Fruit fly (Drosophila melanogaster): Measurements from ENCODE around the gene Pex5.

The Pex5 gene

dm6 chrX:1903968-1904367, 35.1 kb upstream of the Pex5 start:
- TF ChIP-seq rgr (GFP tag; optimal IDR thresholded peaks at IDR 0.05) (no peak), HLH106 (tag; optimal IDR thresholded peaks at IDR 0.05) (no peak), psq (GFP tag; optimal IDR thresholded peaks at IDR 0.05) (no peak), CG9705 (GFP tag; optimal IDR thresholded peaks at IDR 0.05) (no peak), N (GFP tag; optimal IDR thresholded peaks at IDR 0.05) (no peak), Dif (GFP tag; optimal IDR thresholded peaks at IDR 0.05; ENCODE audit: partially characterized antibody) (no peak), Jra (GFP tag; optimal IDR thresholded peaks at IDR 0.05) (no peak), dsf (GFP tag; optimal IDR thresholded peaks at IDR 0.05; ENCODE audit: borderline replicate concordance) (no peak), tai (GFP tag; optimal IDR thresholded peaks at IDR 0.05) (no peak), CrebA (GFP tag; optimal IDR thresholded peaks at IDR 0.05; ENCODE audit: borderline replicate concordance) (no peak), br (GFP tag; optimal IDR thresholded peaks at IDR 0.05) (no peak), sv (GFP tag; optimal IDR thresholded peaks at IDR 0.05) (no peak), Abd-B (GFP tag; optimal IDR thresholded peaks at IDR 0.05) (no peak), Hr78 (GFP tag; optimal IDR thresholded peaks at IDR 0.05) (no peak), Mio (GFP tag; optimal IDR thresholded peaks at IDR 0.05) (no peak), Sp1 (GFP tag; optimal IDR thresholded peaks at IDR 0.05) (no peak), Rel (GFP tag; optimal IDR thresholded peaks at IDR 0.05) (no peak), Rel (tag; optimal IDR thresholded peaks at IDR 0.05) (no peak)

dm6 chrX:1903077-1903476, 34.2 kb upstream of the Pex5 start, which contains the start of gene CG32801:
Gene CG32801, minus strand, starts transcription at chrX:1903177.
- TF ChIP-seq HLH106 (tag; optimal IDR thresholded peaks at IDR 0.05), result no peak
- no peak for TF ChIP-seq N (GFP tag; optimal IDR thresholded peaks at IDR 0.05)
- TF ChIP-seq CG9705 (GFP tag; optimal IDR thresholded peaks at IDR 0.05), result no peak
- no peak for TF ChIP-seq Myc (optimal IDR thresholded peaks at IDR 0.05)
- TF ChIP-seq fru (GFP tag; optimal IDR thresholded peaks at IDR 0.05), result no peak
- TF ChIP-seq jim (GFP tag; optimal IDR thresholded peaks at IDR 0.05), result no peak
- TF ChIP-seq Hr83 (GFP tag; optimal IDR thresholded peaks at IDR 0.05; ENCODE audit: poor library complexity, severe bottlenecking), result no peak
- TF ChIP-seq woc (GFP tag; optimal IDR thresholded peaks at IDR 0.05), result no peak
- TF ChIP-seq ey (GFP tag; optimal IDR thresholded peaks at IDR 0.05), result no peak
- TF ChIP-seq CG32264 (GFP tag; optimal IDR thresholded peaks at IDR 0.05), result no peak
- TF ChIP-seq usp (GFP tag; optimal IDR thresholded peaks at IDR 0.05), result no peak
- TF ChIP-seq rgr (GFP tag; optimal IDR thresholded peaks at IDR 0.05), result no peak
- no peak for TF ChIP-seq OdsH (GFP tag; optimal IDR thresholded peaks at IDR 0.05)
- TF ChIP-seq Hnf4 (GFP tag; optimal IDR thresholded peaks at IDR 0.05), result no peak
- TF ChIP-seq Sp1 (GFP tag; optimal IDR thresholded peaks at IDR 0.05), result no peak
- no peak for TF ChIP-seq psq (GFP tag; optimal IDR thresholded peaks at IDR 0.05)

dm6 chrX:1901605-1902136, 32.8 kb upstream of the Pex5 start, which contains the start of gene Ldaf1:
Gene Ldaf1, minus strand, starts transcription at chrX:1901911.
- TF ChIP-seq Abd-B (GFP tag; optimal IDR thresholded peaks at IDR 0.05) (no peak), Sp1 (GFP tag; optimal IDR thresholded peaks at IDR 0.05) (peak; percentile 20), Rel (GFP tag; optimal IDR thresholded peaks at IDR 0.05) (no peak), Rel (tag; optimal IDR thresholded peaks at IDR 0.05) (peak; percentile 24)

dm6 chrX:1900123-1900818, 31.4 kb upstream of the Pex5 start, which contains the start of gene arm:
Gene arm, minus strand, starts transcription at chrX:1900646.
- TF ChIP-seq Hnf4 (GFP tag; optimal IDR thresholded peaks at IDR 0.05), result peak; percentile 2
- peak; percentile 37 for TF ChIP-seq ey (GFP tag; optimal IDR thresholded peaks at IDR 0.05)
- peak; percentile 14 for TF ChIP-seq br (GFP tag; optimal IDR thresholded peaks at IDR 0.05)
- peak; percentile 47 for TF ChIP-seq rgr (GFP tag; optimal IDR thresholded peaks at IDR 0.05)
- TF ChIP-seq usp (GFP tag; optimal IDR thresholded peaks at IDR 0.05), result no peak
- no peak for TF ChIP-seq Dif (GFP tag; optimal IDR thresholded peaks at IDR 0.05; ENCODE audit: partially characterized antibody)
- TF ChIP-seq N (GFP tag; optimal IDR thresholded peaks at IDR 0.05), result no peak
- TF ChIP-seq h (GFP tag; optimal IDR thresholded peaks at IDR 0.05), result peak; percentile 8
- TF ChIP-seq Mio (GFP tag; optimal IDR thresholded peaks at IDR 0.05), result no peak
- TF ChIP-seq psq (GFP tag; optimal IDR thresholded peaks at IDR 0.05), result peak; percentile 1
- TF ChIP-seq lola (GFP tag; optimal IDR thresholded peaks at IDR 0.05), result no peak
- TF ChIP-seq CrebA (GFP tag; optimal IDR thresholded peaks at IDR 0.05; ENCODE audit: borderline replicate concordance), result no peak
- TF ChIP-seq Jra (GFP tag; optimal IDR thresholded peaks at IDR 0.05), result peak; percentile 41
- peak; percentile 15 for TF ChIP-seq HLH106 (tag; optimal IDR thresholded peaks at IDR 0.05)
- TF ChIP-seq foxo (GFP tag; optimal IDR thresholded peaks at IDR 0.05), result peak in 1 of 2 experiments; percentile 19
- TF ChIP-seq OdsH (GFP tag; optimal IDR thresholded peaks at IDR 0.05), result no peak
- no peak for TF ChIP-seq GATAd (GFP tag; optimal IDR thresholded peaks at IDR 0.05)
- TF ChIP-seq Myc (optimal IDR thresholded peaks at IDR 0.05), result no peak
- TF ChIP-seq pan (optimal IDR thresholded peaks at IDR 0.05), result no peak
- TF ChIP-seq Rel (GFP tag; optimal IDR thresholded peaks at IDR 0.05), result no peak
- TF ChIP-seq Rel (tag; optimal IDR thresholded peaks at IDR 0.05), result peak; percentile 98
- no peak for TF ChIP-seq Hr83 (GFP tag; optimal IDR thresholded peaks at IDR 0.05; ENCODE audit: poor library complexity, severe bottlenecking)
- no peak for TF ChIP-seq jim (GFP tag; optimal IDR thresholded peaks at IDR 0.05)
- TF ChIP-seq CG32264 (GFP tag; optimal IDR thresholded peaks at IDR 0.05), result no peak
- TF ChIP-seq Sp1 (GFP tag; optimal IDR thresholded peaks at IDR 0.05), result no peak
